Worm (Caenorhabditis elegans) whole organism, late embryonic: Measurements from ENCODE around the gene sre-12.

Experiments
- ama-1 ChIP-seq: fragments of 150-350 bp; optimal IDR thresholded peaks from 2 replicates; lab custom pipeline; 2014
- pha-4 ChIP-seq: fragments of 150-350 bp; optimal IDR thresholded peaks from 2 replicates; lab custom pipeline; 2018; ENCODE audit warnings: missing biosample characterization, missing genetic modification reagents, missing genetic modification characterization
- ttx-3 ChIP-seq: sonication (generic microtip); optimal IDR thresholded peaks from 2 replicates; lab custom pipeline; 2016; ENCODE audit warnings: missing genetic modification reagents, missing genetic modification characterization, missing compliant biosample characterization

ce11 chrV:6930284-6930683 is 48.6 kb downstream of the sre-12 start:
- no peak for TF ChIP-seq ama-1 (lab: Kevin White, UChicago)
- no peak for TF ChIP-seq pha-4 (tag; lab: Kevin White, UChicago)
- no peak for TF ChIP-seq ttx-3
